Worm (Caenorhabditis elegans) whole organism, early embryonic: ENCODE data around the gene str-229.

Source experiments
- F13C5.2 ChIP-seq: sonication (generic microtip); optimal IDR thresholded peaks from 2 replicates; lab custom pipeline; 2017; ENCODE audit warnings: mild to moderate bottlenecking, missing genetic modification characterization, inconsistent platforms, missing compliant biosample characterization
- aly-1 ChIP-seq: sonication (generic microtip); optimal IDR thresholded peaks from 2 replicates; lab custom pipeline; 2016; ENCODE audit warnings: missing genetic modification characterization, missing compliant biosample characterization
- ama-1 ChIP-seq: fragments of 150-350 bp; optimal IDR thresholded peaks from 2 replicates; lab custom pipeline; 2014
- ceh-13 ChIP-seq: fragments of 200-800 bp; sonication (Bioruptor generic); optimal IDR thresholded peaks from 2 replicates; lab custom pipeline; 2018; ENCODE audit warnings: mild to moderate bottlenecking, missing genetic modification characterization, missing compliant biosample characterization
- hnd-1 ChIP-seq: sonication (generic microtip); optimal IDR thresholded peaks from 2 replicates; lab custom pipeline; 2016; ENCODE audit warnings: missing genetic modification characterization, missing compliant biosample characterization
- sea-1 ChIP-seq: fragments of 200-800 bp; sonication (Bioruptor generic); conservative IDR thresholded peaks from 2 replicates; pipeline ENCODE4 v1.3.6; 2022; ENCODE audit warnings: missing genetic modification characterization, missing compliant biosample characterization
- tra-4 ChIP-seq: sonication (generic microtip); optimal IDR thresholded peaks from 2 replicates; lab custom pipeline; 2017; ENCODE audit warnings: missing genetic modification characterization, missing compliant biosample characterization

DNA sequence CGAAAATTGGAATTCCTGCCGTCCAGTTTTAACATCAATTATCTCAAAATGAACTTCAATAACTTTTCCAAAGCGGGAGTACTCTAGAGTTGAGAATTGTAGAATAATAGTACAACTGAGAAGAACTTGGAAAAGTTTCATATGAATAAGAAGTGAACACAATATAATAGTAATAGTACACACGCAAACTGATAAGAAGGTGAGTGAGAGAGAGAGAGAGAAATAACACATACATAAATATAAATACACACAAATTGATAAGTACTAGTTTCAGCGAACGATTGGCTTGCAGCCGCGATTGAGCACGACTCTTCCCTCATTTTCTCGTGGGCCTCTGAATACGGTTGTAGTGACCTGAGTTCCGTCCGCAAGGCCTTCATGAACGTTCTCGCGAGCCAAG is 13.2 kb downstream of the str-229 start, which contains the start of gene C17E7.13:
- no peak for TF ChIP-seq ama-1 (lab: Kevin White, UChicago)
- TF ChIP-seq sea-1, result no peak
- TF ChIP-seq hnd-1, result no peak
- no peak for TF ChIP-seq tra-4 (tag; lab: Kevin White, UChicago)
- TF ChIP-seq F13C5.2, result no peak
- no peak for TF ChIP-seq ceh-13 (GFP tag; lab: Kevin White, UChicago)
- TF ChIP-seq aly-1 (tag; lab: Kevin White, UChicago), result no peak
